Fruit fly (Drosophila melanogaster) whole organism, embryonic: ENCODE measurements around the gene Chrac-16.

ENCODE experiments used
- Bgb ChIP-seq: fragments of 200-800 bp; sonication (Bioruptor generic); IDR thresholded peaks from 2 replicates; pipeline ENCODE4 v1.3.6; 2022; ENCODE audit warnings: missing biosample characterization, missing genetic modification characterization; ENCODE audit not compliant: partially characterized antibody
- CG1024 ChIP-seq: fragments of 200-800 bp; sonication (Bioruptor generic); IDR thresholded peaks from 2 replicates; pipeline ENCODE4 v1.3.6; 2022; ENCODE audit warnings: missing biosample characterization, missing genetic modification characterization
- CG10274 ChIP-seq: fragments of 200-800 bp; sonication (Bioruptor generic); optimal IDR thresholded peaks from 3 replicates; lab custom pipeline; 2017; ENCODE audit warnings: missing biosample characterization, mild to moderate bottlenecking, missing genetic modification characterization
- CG11085 ChIP-seq: fragments of 200-800 bp; sonication (Bioruptor generic); IDR thresholded peaks from 2 replicates; pipeline ENCODE4 v1.3.6; 2022; ENCODE audit warnings: missing biosample characterization, missing genetic modification characterization
- CG11723 ChIP-seq: fragments of 200-800 bp; sonication (Bioruptor generic); optimal IDR thresholded peaks from 2 replicates; lab custom pipeline; 2017; ENCODE audit warnings: missing biosample characterization, mild to moderate bottlenecking, missing genetic modification characterization
- CG12769 ChIP-seq: fragments of 200-800 bp; sonication (Bioruptor generic); optimal IDR thresholded peaks from 2 replicates; lab custom pipeline; 2019; ENCODE audit warnings: missing biosample characterization, mild to moderate bottlenecking, missing genetic modification characterization, moderate library complexity
- CG16863 ChIP-seq: fragments of 200-800 bp; sonication (Bioruptor generic); optimal IDR thresholded peaks from 3 replicates; lab custom pipeline; 2016; ENCODE audit warnings: missing biosample characterization, missing genetic modification characterization
- CG1832 ChIP-seq: fragments of 200-800 bp; sonication (Bioruptor generic); optimal IDR thresholded peaks from 2 replicates; lab custom pipeline; 2017; ENCODE audit warnings: missing biosample characterization, mild to moderate bottlenecking, missing genetic modification characterization, inconsistent platforms
- CG34376 ChIP-seq: fragments of 200-800 bp; sonication (Bioruptor generic); optimal IDR thresholded peaks from 2 replicates; lab custom pipeline; 2018; ENCODE audit warnings: missing biosample characterization, mild to moderate bottlenecking, missing genetic modification characterization
- CG42726 ChIP-seq: fragments of 200-800 bp; sonication (Bioruptor generic); IDR thresholded peaks from 2 replicates; pipeline ENCODE4 v1.3.6; 2022; ENCODE audit warnings: missing biosample characterization, missing genetic modification characterization; ENCODE audit not compliant: partially characterized antibody
- CG4282 ChIP-seq: fragments of 200-800 bp; sonication (Bioruptor generic); optimal IDR thresholded peaks from 2 replicates; lab custom pipeline; 2016; ENCODE audit warnings: missing biosample characterization, missing genetic modification characterization
- CG6272 ChIP-seq: fragments of 200-800 bp; sonication (Bioruptor generic); IDR thresholded peaks from 2 replicates; pipeline ENCODE4 v1.3.6; 2022; ENCODE audit warnings: missing biosample characterization, missing genetic modification characterization
- CG7372 ChIP-seq: fragments of 200-800 bp; sonication (Bioruptor generic); IDR thresholded peaks from 2 replicates; pipeline ENCODE4 v1.3.6; 2022; ENCODE audit warnings: missing biosample characterization, missing genetic modification characterization
- CG7928 ChIP-seq: fragments of 200-800 bp; sonication (Bioruptor generic); optimal IDR thresholded peaks from 2 replicates; lab custom pipeline; 2017; ENCODE audit warnings: missing biosample characterization, mild to moderate bottlenecking, missing genetic modification characterization
- CG8359 ChIP-seq: fragments of 200-800 bp; sonication (Bioruptor generic); optimal IDR thresholded peaks from 2 replicates; lab custom pipeline; 2017; ENCODE audit warnings: missing biosample characterization, mild to moderate bottlenecking, missing genetic modification characterization, borderline replicate concordance
- Dll ChIP-seq: fragments of 200-800 bp; sonication (Bioruptor generic); IDR thresholded peaks from 4 replicates; pipeline ENCODE4 v1.3.6; 2022; ENCODE audit warnings: missing biosample characterization, missing genetic modification characterization; ENCODE audit not compliant: partially characterized antibody
- Fer2 ChIP-seq: fragments of 200-800 bp; sonication (Bioruptor generic); optimal IDR thresholded peaks from 2 replicates; lab custom pipeline; 2018; ENCODE audit warnings: missing biosample characterization, mild to moderate bottlenecking, missing genetic modification characterization, moderate library complexity
- H2.0 ChIP-seq: fragments of 200-800 bp; sonication (Bioruptor generic); IDR thresholded peaks from 2 replicates; pipeline ENCODE4 v1.3.6; 2022; ENCODE audit warnings: missing biosample characterization, missing genetic modification characterization
- HLH54F ChIP-seq: fragments of 200-800 bp; sonication (Bioruptor generic); optimal IDR thresholded peaks from 3 replicates; lab custom pipeline; 2016; ENCODE audit warnings: missing biosample characterization, missing genetic modification characterization
- Lhr ChIP-seq: fragments of 200-800 bp; sonication (Bioruptor generic); optimal IDR thresholded peaks from 3 replicates; lab custom pipeline; 2017; ENCODE audit warnings: mild to moderate bottlenecking, missing biosample characterization, missing genetic modification reagents, missing genetic modification characterization
- Nf-YB ChIP-seq: fragments of 200-800 bp; sonication (Bioruptor generic); optimal IDR thresholded peaks from 3 replicates; lab custom pipeline; 2019; ENCODE audit warnings: missing biosample characterization, mild to moderate bottlenecking, missing genetic modification characterization, moderate library complexity
- NfI ChIP-seq: fragments of 200-800 bp; sonication (Bioruptor generic); optimal IDR thresholded peaks from 3 replicates; lab custom pipeline; 2018; ENCODE audit warnings: missing biosample characterization, mild to moderate bottlenecking, missing genetic modification characterization, moderate library complexity
- Oli ChIP-seq: fragments of 200-800 bp; sonication (Bioruptor generic); optimal IDR thresholded peaks from 2 replicates; lab custom pipeline; 2018; ENCODE audit warnings: missing biosample characterization, mild to moderate bottlenecking, missing genetic modification characterization, moderate library complexity
- Stat92E ChIP-seq, 3 experiments: fragments of >200 bp in 2 of 3; fragments of 200-800 bp in 1 of 3; sonication (Bioruptor generic) in 1 of 3; optimal IDR thresholded peaks; 2 replicates each; lab custom pipeline; 2017 to 2019; ENCODE audit warnings: missing biosample characterization in 3 of 3, missing genetic modification characterization in 3 of 3, mild to moderate bottlenecking in 1 of 3, moderate library complexity in 1 of 3
- Trl ChIP-seq, 3 experiments: fragments of >200 bp in 2 of 3; fragments of 200-800 bp in 1 of 3; sonication (Bioruptor generic) in 1 of 3; optimal IDR thresholded peaks; 2 replicates in 1 of 3; 3 replicates in 2 of 3; lab custom pipeline; 2016 to 2017; ENCODE audit warnings: missing biosample characterization in 1 of 3, missing genetic modification characterization in 1 of 3
- Xrp1 ChIP-seq: fragments of 200-800 bp; sonication (Bioruptor generic); IDR thresholded peaks from 2 replicates; pipeline ENCODE4 v1.3.6; 2022; ENCODE audit warnings: missing biosample characterization, missing genetic modification characterization
- YL-1 ChIP-seq: fragments of 200-800 bp; sonication (Bioruptor generic); optimal IDR thresholded peaks from 3 replicates; lab custom pipeline; 2017; ENCODE audit warnings: missing biosample characterization, mild to moderate bottlenecking, missing genetic modification characterization
- cwo ChIP-seq: fragments of 200-800 bp; sonication (Bioruptor generic); optimal IDR thresholded peaks from 3 replicates; lab custom pipeline; 2017; ENCODE audit warnings: missing biosample characterization, missing genetic modification characterization, mild to moderate bottlenecking, moderate library complexity, missing genetic modification reagents
- fru ChIP-seq: fragments of >200 bp; optimal IDR thresholded peaks from 2 replicates; lab custom pipeline; 2017
- grn ChIP-seq: fragments of 200-800 bp; sonication (Bioruptor generic); optimal IDR thresholded peaks from 3 replicates; lab custom pipeline; 2017; ENCODE audit warnings: missing biosample characterization, missing genetic modification characterization
- hkb ChIP-seq, 2 experiments: fragments of 200-800 bp in 1 of 2; fragments of >200 bp in 1 of 2; sonication (Bioruptor generic) in 1 of 2; IDR thresholded peaks in 1 of 2; optimal IDR thresholded peaks in 1 of 2; 2 replicates each; pipeline versions ENCODE4 v1.3.6 to Lab custom; 2017 to 2022; ENCODE audit warnings: missing biosample characterization in 1 of 2, missing genetic modification characterization in 1 of 2
- inv ChIP-seq: fragments of 200-800 bp; sonication (Bioruptor generic); IDR thresholded peaks from 2 replicates; pipeline ENCODE4 v1.3.6; 2022; ENCODE audit warnings: missing biosample characterization, missing genetic modification characterization; ENCODE audit not compliant: partially characterized antibody
- jing ChIP-seq: fragments of 200-800 bp; sonication (Bioruptor generic); optimal IDR thresholded peaks from 2 replicates; lab custom pipeline; 2018; ENCODE audit warnings: missing biosample characterization, mild to moderate bottlenecking, missing genetic modification characterization
- lbe ChIP-seq: fragments of 200-800 bp; sonication (Bioruptor generic); optimal IDR thresholded peaks from 2 replicates; lab custom pipeline; 2016; ENCODE audit warnings: missing biosample characterization, mild to moderate bottlenecking, missing genetic modification characterization
- onecut ChIP-seq: fragments of 200-800 bp; sonication (Bioruptor generic); IDR thresholded peaks from 2 replicates; pipeline ENCODE4 v1.3.6; 2022; ENCODE audit warnings: missing biosample characterization, missing genetic modification characterization
- schlank ChIP-seq: fragments of 200-800 bp; sonication (Bioruptor generic); optimal IDR thresholded peaks from 2 replicates; lab custom pipeline; 2018; ENCODE audit warnings: missing biosample characterization, mild to moderate bottlenecking, missing genetic modification characterization
- sd ChIP-seq: fragments of 200-800 bp; sonication (Bioruptor generic); optimal IDR thresholded peaks from 3 replicates; lab custom pipeline; 2018; ENCODE audit warnings: missing biosample characterization, mild to moderate bottlenecking, missing genetic modification characterization, moderate library complexity
- sens ChIP-seq: fragments of 200-800 bp; sonication (Bioruptor generic); peaks from one replicate; lab custom pipeline; 2016; ENCODE audit warnings: missing biosample characterization, missing genetic modification characterization
- sqz ChIP-seq: fragments of 200-800 bp; sonication (Bioruptor generic); optimal IDR thresholded peaks from 3 replicates; lab custom pipeline; 2018; ENCODE audit warnings: missing biosample characterization, mild to moderate bottlenecking, missing genetic modification characterization
- trh ChIP-seq: fragments of 200-800 bp; sonication (Bioruptor generic); optimal IDR thresholded peaks from 2 replicates; lab custom pipeline; 2016; ENCODE audit warnings: missing biosample characterization, missing genetic modification characterization
- yki ChIP-seq: fragments of >200 bp; optimal IDR thresholded peaks from 3 replicates; lab custom pipeline; 2018
- z ChIP-seq: fragments of 200-800 bp; sonication (Bioruptor generic); IDR thresholded peaks from 3 replicates; pipeline ENCODE4 v1.3.6; 2022; ENCODE audit warnings: missing biosample characterization, missing genetic modification characterization
- zf30C ChIP-seq: fragments of 200-800 bp; sonication (Bioruptor generic); optimal IDR thresholded peaks from 3 replicates; lab custom pipeline; 2018; ENCODE audit warnings: missing biosample characterization, mild to moderate bottlenecking, missing genetic modification characterization

Gene Chrac-16

dm6 chrX:12012149-12013097 lies 5.3 kb downstream of the Chrac-16 start, which contains the start of the genes CG1492 and regucalcin (continued):
- TF ChIP-seq Bgb (GFP tag; lab: Robert Waterston, UW), result peak; percentile 41; the same call in 1 of the 2 replicates
- no peak for TF ChIP-seq trh (GFP tag; lab: Kevin White, UChicago)
- TF ChIP-seq z, result no peak
- peak in 1 of 3 experiments; percentile 2 for TF ChIP-seq Stat92E (GFP tag; optimal IDR thresholded peaks at IDR 0.05; lab: Kevin White, UChicago)
- TF ChIP-seq inv (GFP tag; lab: Robert Waterston, UW), result no peak
- TF ChIP-seq CG7372 (GFP tag; lab: Robert Waterston, UW), result no peak
- no peak for TF ChIP-seq sd (tag; lab: Kevin White, UChicago)
- TF ChIP-seq, all 482 proteins: peak for 76

- TF ChIP-seq CG42726 (no peak), grn (GFP tag; lab: Kevin White, UChicago) (peak; percentile 15), Trl (optimal IDR thresholded peaks at IDR 0.05; lab: Kevin White, UChicago) (peak; percentile 71 to 77), Trl (GFP tag; optimal IDR thresholded peaks at IDR 0.05; lab: Kevin White, UChicago) (no peak), sens (GFP tag; lab: Kevin White, UChicago) (peak; percentile 28), yki (peak; percentile 44), sd (tag; lab: Kevin White, UChicago) (peak; percentile 92), CG12769 (peak; percentile 77), CG1832 (GFP tag; lab: Kevin White, UChicago) (peak; percentile 60), CG10274 (GFP tag; lab: Kevin White, UChicago) (no peak)
Observed at dm6 chrX:12007593-12007992, 10.2 kb downstream of the Chrac-16 start.

dm6 chrX:12006678-12007441 lies 10.9 kb downstream of the Chrac-16 start, which contains the start of gene CG1806:
TSS of gene CG1806 (plus strand) at chrX:12007176.
- TF ChIP-seq schlank, result no peak
- TF ChIP-seq CG6272 (GFP tag; lab: Robert Waterston, UW), result no peak
- TF ChIP-seq NfI (GFP tag; lab: Kevin White, UChicago), result no peak
- 0 out of 2 replicates have a peak, but pooled peaks have one; percentile 4 for TF ChIP-seq onecut (GFP tag; lab: Robert Waterston, UW)
- TF ChIP-seq CG1024 (GFP tag; lab: Robert Waterston, UW), result no peak
- TF ChIP-seq CG7928 (GFP tag; lab: Kevin White, UChicago), result no peak
- no peak for TF ChIP-seq H2.0 (GFP tag; lab: Robert Waterston, UW)
- TF ChIP-seq fru (lab: Kevin White, UChicago), result no peak
- TF ChIP-seq cwo (GFP tag; lab: Kevin White, UChicago), result no peak
- no peak for TF ChIP-seq CG8359 (GFP tag; lab: Kevin White, UChicago)
- TF ChIP-seq YL-1, result no peak
- no peak for TF ChIP-seq HLH54F (GFP tag; lab: Kevin White, UChicago)
- no peak for TF ChIP-seq Xrp1 (GFP tag; lab: Robert Waterston, UW)
- TF ChIP-seq Nf-YB (GFP tag; lab: Kevin White, UChicago), result no peak
- no peak for TF ChIP-seq CG11085 (GFP tag; lab: Robert Waterston, UW)
- 0 out of 4 replicates have a peak, but pooled peaks have one; percentile 51 for TF ChIP-seq Dll (GFP tag; lab: Robert Waterston, UW)
- no peak for TF ChIP-seq Lhr
- no peak for TF ChIP-seq CG34376 (GFP tag; lab: Kevin White, UChicago)
- TF ChIP-seq hkb (optimal IDR thresholded peaks at IDR 0.05; lab: Kevin White, UChicago), result no peak
- peak; percentile 53; the same call in 1 of the 2 replicates for TF ChIP-seq hkb (GFP tag; IDR thresholded peaks at IDR 0.05; lab: Robert Waterston, UW)
- no peak for TF ChIP-seq CG4282 (GFP tag; lab: Kevin White, UChicago)
- peak; percentile 68 for TF ChIP-seq sqz (GFP tag; lab: Kevin White, UChicago)
- TF ChIP-seq Oli (tag; lab: Kevin White, UChicago), result no peak
- TF ChIP-seq zf30C (GFP tag; lab: Kevin White, UChicago), result no peak
- TF ChIP-seq Fer2 (tag; lab: Kevin White, UChicago), result no peak
- TF ChIP-seq lbe (GFP tag; lab: Kevin White, UChicago), result peak; percentile 58
- no peak for TF ChIP-seq jing (GFP tag; lab: Kevin White, UChicago)
- TF ChIP-seq CG16863, result no peak
- no peak for TF ChIP-seq CG11723 (GFP tag; lab: Kevin White, UChicago)
